Worm (Caenorhabditis elegans) whole organism, L4 larva: ENCODE measurements around the gene C03B1.4.

ENCODE experiments used
- F10B5.3 ChIP-seq: sonication (generic microtip); optimal IDR thresholded peaks from 2 replicates; lab custom pipeline; 2016; ENCODE audit warnings: mild to moderate bottlenecking, missing genetic modification characterization, missing compliant biosample characterization
- F44E2.7 ChIP-seq: fragments of 200-800 bp; sonication (Bioruptor generic); IDR thresholded peaks from 2 replicates; pipeline ENCODE4 v2.1.2; 2022; ENCODE audit warnings: missing genetic modification characterization, missing compliant biosample characterization
- R02D3.7 ChIP-seq: fragments of 150-350 bp; sonication (generic microtip); optimal IDR thresholded peaks from 3 replicates; lab custom pipeline; 2014; ENCODE audit warnings: missing biosample characterization, missing genetic modification characterization
- T20F7.1 ChIP-seq: fragments of 200-800 bp; sonication (Bioruptor generic); optimal IDR thresholded peaks from 2 replicates; lab custom pipeline; 2018; ENCODE audit warnings: mild to moderate bottlenecking, missing genetic modification characterization, missing compliant biosample characterization
- Y48G9A.11 ChIP-seq: fragments of 200-800 bp; sonication (Bioruptor generic); IDR thresholded peaks from 2 replicates; pipeline ENCODE4 v1.3.6; 2022; ENCODE audit warnings: missing genetic modification reagents, missing genetic modification characterization, missing compliant biosample characterization
- ZK546.5 ChIP-seq, 2 experiments: sonication (generic microtip); optimal IDR thresholded peaks; 2 replicates each; lab custom pipeline; 2017; ENCODE audit warnings: missing biosample characterization in 2 of 2, missing genetic modification characterization in 2 of 2
- aha-1 ChIP-seq: fragments of 150-350 bp; peaks from one replicate; lab custom pipeline; 2014; ENCODE audit warnings: missing biosample characterization, missing genetic modification characterization
- ama-1 ChIP-seq: fragments of 150-350 bp; optimal IDR thresholded peaks from 2 replicates; lab custom pipeline; 2014; ENCODE audit warnings: inconsistent platforms, mixed read lengths
- arid-1 ChIP-seq: fragments of 200-800 bp; sonication (Bioruptor generic); conservative IDR thresholded peaks from 2 replicates; pipeline ENCODE4 v1.3.6; 2022; ENCODE audit warnings: missing genetic modification reagents, missing genetic modification characterization, missing compliant biosample characterization
- ceh-20 ChIP-seq: fragments of 200-800 bp; sonication (Bioruptor generic); IDR thresholded peaks from 2 replicates; pipeline ENCODE4 v1.3.6; 2022; ENCODE audit warnings: missing genetic modification reagents, missing genetic modification characterization, missing compliant biosample characterization
- ceh-82 ChIP-seq: sonication (generic microtip); optimal IDR thresholded peaks from 2 replicates; lab custom pipeline; 2017; ENCODE audit warnings: missing biosample characterization, missing genetic modification characterization
- ces-1 ChIP-seq: fragments of 150-350 bp; sonication (generic microtip); optimal IDR thresholded peaks from 4 replicates; lab custom pipeline; 2014; ENCODE audit warnings: missing biosample characterization, missing genetic modification reagents, missing genetic modification characterization
- cey-2 ChIP-seq: sonication (generic microtip); optimal IDR thresholded peaks from 3 replicates; lab custom pipeline; 2017; ENCODE audit warnings: missing genetic modification characterization, mild to moderate bottlenecking, missing compliant biosample characterization, antibody characterized with exemption, borderline replicate concordance; ENCODE audit not compliant: insufficient read depth
- daf-16 ChIP-seq, 3 experiments: sonication (generic microtip); optimal IDR thresholded peaks; 2 replicates each; lab custom pipeline; 2016 to 2017; ENCODE audit warnings: missing genetic modification characterization in 3 of 3, missing genetic modification reagents in 3 of 3, mild to moderate bottlenecking in 2 of 3, missing compliant biosample characterization in 2 of 3, missing biosample characterization in 1 of 3, moderate library complexity in 1 of 3
- dmd-6 ChIP-seq: fragments of 200-800 bp; sonication (Bioruptor generic); IDR thresholded peaks from 2 replicates; pipeline ENCODE4 v1.3.6; 2022; ENCODE audit warnings: missing genetic modification reagents, missing genetic modification characterization, missing compliant biosample characterization
- dmd-8 ChIP-seq: fragments of 200-800 bp; sonication (Bioruptor generic); IDR thresholded peaks from 2 replicates; pipeline ENCODE4 v1.3.6; 2022; ENCODE audit warnings: missing genetic modification characterization, missing compliant biosample characterization
- egl-27 ChIP-seq: sonication (generic microtip); optimal IDR thresholded peaks from 3 replicates; lab custom pipeline; 2017; ENCODE audit warnings: missing biosample characterization, missing genetic modification reagents, missing genetic modification characterization
- hif-1 ChIP-seq, 2 experiments: sonication (generic microtip); optimal IDR thresholded peaks; 2 replicates each; lab custom pipeline; 2016 to 2017; ENCODE audit warnings: missing compliant biosample characterization in 2 of 2, missing genetic modification characterization in 2 of 2, missing genetic modification reagents in 2 of 2, missing genotype in 2 of 2, mild to moderate bottlenecking in 1 of 2
- hlh-11 ChIP-seq: fragments of 200-800 bp; sonication (Bioruptor generic); optimal IDR thresholded peaks from 2 replicates; lab custom pipeline; 2018; ENCODE audit warnings: mild to moderate bottlenecking, missing genetic modification characterization, missing compliant biosample characterization
- jun-1 ChIP-seq: fragments of 150-350 bp; optimal IDR thresholded peaks from 2 replicates; lab custom pipeline; 2014; ENCODE audit warnings: missing biosample characterization, missing genetic modification reagents, missing genetic modification characterization
- lin-1 ChIP-seq: fragments of 200-800 bp; sonication (Bioruptor generic); IDR thresholded peaks from 2 replicates; pipeline ENCODE4 v1.3.6; 2022; ENCODE audit warnings: missing genetic modification reagents, missing genetic modification characterization, missing compliant biosample characterization
- lsy-2 ChIP-seq, 2 experiments: fragments of 150-350 bp in 1 of 2; sonication (generic microtip) in 1 of 2; optimal IDR thresholded peaks; 2 replicates each; lab custom pipeline; 2014 to 2017; ENCODE audit warnings: missing biosample characterization in 2 of 2, missing genetic modification characterization in 2 of 2
- madf-5 ChIP-seq, 2 experiments: fragments of 200-800 bp; sonication (Bioruptor generic); IDR thresholded peaks; 2 replicates each; pipeline ENCODE4 v1.3.6; 2022; ENCODE audit warnings: missing compliant biosample characterization in 2 of 2, missing genetic modification characterization in 2 of 2
- mdt-29 ChIP-seq: fragments of 200-800 bp; sonication (Bioruptor generic); IDR thresholded peaks from 2 replicates; pipeline ENCODE4 v1.3.6; 2022; ENCODE audit warnings: missing genetic modification reagents, missing genetic modification characterization, missing compliant biosample characterization
- mes-2 ChIP-seq: sonication (generic microtip); optimal IDR thresholded peaks from 2 replicates; lab custom pipeline; 2016; ENCODE audit warnings: missing genotype, mild to moderate bottlenecking, missing genetic modification characterization, missing compliant biosample characterization; ENCODE audit not compliant: poor library complexity, severe bottlenecking
- mxl-2 ChIP-seq: fragments of 200-800 bp; sonication (Bioruptor generic); conservative IDR thresholded peaks from 2 replicates; pipeline ENCODE4 v1.3.6; 2022; ENCODE audit warnings: missing genetic modification reagents, missing genetic modification characterization, missing compliant biosample characterization
- nhr-28 ChIP-seq: fragments of 150-350 bp; optimal IDR thresholded peaks from 2 replicates; lab custom pipeline; 2014; ENCODE audit warnings: missing biosample characterization, missing genetic modification characterization
- nhr-48 ChIP-seq: sonication (generic microtip); optimal IDR thresholded peaks from 2 replicates; lab custom pipeline; 2016; ENCODE audit warnings: mild to moderate bottlenecking, missing genetic modification characterization, missing compliant biosample characterization
- nhr-6 ChIP-seq: fragments of 150-350 bp; optimal IDR thresholded peaks from 2 replicates; lab custom pipeline; 2014; ENCODE audit warnings: missing biosample characterization, missing genetic modification characterization
- nhr-76 ChIP-seq: fragments of 150-350 bp; optimal IDR thresholded peaks from 2 replicates; lab custom pipeline; 2014; ENCODE audit warnings: missing biosample characterization, missing genetic modification characterization
- nhr-77 ChIP-seq: fragments of 150-350 bp; optimal IDR thresholded peaks from 2 replicates; lab custom pipeline; 2014; ENCODE audit warnings: missing biosample characterization, missing genetic modification characterization
- pha-4 ChIP-seq, 2 experiments: fragments of 150-350 bp in 1 of 2; fragments of 200-800 bp in 1 of 2; sonication (Bioruptor generic) in 1 of 2; IDR thresholded peaks in 1 of 2; optimal IDR thresholded peaks in 1 of 2; 2 replicates each; pipeline versions ENCODE4 v1.3.6 to Lab custom; 2014 to 2022; ENCODE audit warnings: missing genetic modification characterization in 2 of 2, missing genetic modification reagents in 2 of 2, missing biosample characterization in 1 of 2, missing compliant biosample characterization in 1 of 2
- rbr-2 ChIP-seq: sonication (generic microtip); optimal IDR thresholded peaks from 2 replicates; lab custom pipeline; 2016; ENCODE audit warnings: missing genotype, missing genetic modification characterization, missing compliant biosample characterization
- set-16 ChIP-seq: fragments of 200-800 bp; sonication (Bioruptor generic); IDR thresholded peaks from 2 replicates; pipeline ENCODE4 v1.3.6; 2022; ENCODE audit warnings: missing genetic modification reagents, missing genetic modification characterization, missing compliant biosample characterization
- skn-1 ChIP-seq: fragments of 150-350 bp; optimal IDR thresholded peaks from 2 replicates; lab custom pipeline; 2014; ENCODE audit warnings: missing biosample characterization, missing genetic modification characterization
- unc-39 ChIP-seq: sonication (generic microtip); optimal IDR thresholded peaks from 2 replicates; lab custom pipeline; 2017; ENCODE audit warnings: missing biosample characterization, missing genetic modification characterization
- zag-1 ChIP-seq: fragments of 150-350 bp; optimal IDR thresholded peaks from 2 replicates; lab custom pipeline; 2014; ENCODE audit warnings: missing biosample characterization, missing genetic modification characterization
- zfp-3 ChIP-seq: fragments of 200-800 bp; sonication (Bioruptor generic); conservative IDR thresholded peaks from 2 replicates; pipeline ENCODE4 v1.3.6; 2022; ENCODE audit warnings: missing genetic modification reagents, missing genetic modification characterization, missing compliant biosample characterization
- zip-2 ChIP-seq: fragments of 150-350 bp; optimal IDR thresholded peaks from 2 replicates; lab custom pipeline; 2014; ENCODE audit warnings: missing biosample characterization, missing genetic modification characterization
- ztf-7 ChIP-seq: fragments of 150-350 bp; optimal IDR thresholded peaks from 2 replicates; lab custom pipeline; 2014; ENCODE audit warnings: missing biosample characterization, missing genetic modification characterization

Gene C03B1.4

DNA sequence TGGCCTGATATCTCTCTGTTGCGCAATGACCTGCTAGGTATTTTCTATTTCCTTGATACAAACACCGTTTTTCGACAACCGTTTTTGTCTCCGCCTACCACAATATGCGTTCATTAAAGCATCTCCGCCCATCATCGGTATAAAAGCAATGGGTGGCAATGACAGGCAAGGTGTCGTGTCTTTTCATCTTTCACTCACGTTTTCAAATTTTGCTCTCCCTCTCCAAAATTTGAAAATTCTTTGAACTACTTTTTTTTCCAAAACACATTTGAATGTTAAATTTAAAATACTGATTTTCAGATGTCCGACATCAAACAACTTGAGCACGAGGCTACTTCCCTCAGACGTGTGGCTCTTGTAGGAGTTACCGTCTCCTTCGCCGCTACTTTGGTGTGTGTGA, 35.4 kb upstream of the C03B1.4 start, which contains the start of gene col-169:
col-169 (plus strand) TSS at position 301 of the 400 bp plus-strand sequence.
- TF ChIP-seq F44E2.7 (GFP tag; lab: Robert Waterston, UW) = no peak
- peak; percentile 84 for TF ChIP-seq aha-1 (tag; lab: Kevin White, UChicago)

- TF ChIP-seq set-16 (GFP tag; lab: Robert Waterston, UW) = peak; percentile 96
- TF ChIP-seq, all 104 proteins: peak for 1; not testable (repeated sequence) for 103
These were observed 34.7 kb upstream of the C03B1.4 start for ce11 chrX:6329542-6330029.

DNA sequence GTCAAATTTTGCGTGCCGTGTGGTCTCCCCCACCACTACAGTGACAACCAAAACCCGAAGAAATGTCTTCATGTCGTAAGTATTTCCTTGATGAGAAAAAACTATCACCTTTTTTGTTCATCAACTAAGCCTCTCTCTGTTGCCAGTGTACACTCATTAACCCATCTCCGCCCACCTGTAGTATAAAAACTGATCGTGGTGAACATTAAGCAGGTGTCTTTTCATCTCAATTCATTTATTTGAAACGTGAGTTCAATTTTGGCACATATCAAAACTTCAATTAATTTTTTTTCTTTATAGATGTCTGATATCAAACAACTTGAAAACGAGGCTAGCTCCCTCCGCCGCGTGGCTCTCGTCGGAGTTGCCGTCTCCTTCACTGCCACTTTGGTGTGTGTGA, 32.9 kb upstream of the C03B1.4 start, which contains the start of gene col-170:
col-170 (plus strand) TSS at position 301 of the 400 bp plus-strand sequence.
- no peak for TF ChIP-seq cey-2 (tag; lab: Kevin White, UChicago)
- TF ChIP-seq nhr-28 (tag; lab: Kevin White, UChicago) = peak; percentile 45
- peak; percentile 81 for TF ChIP-seq aha-1 (tag; lab: Kevin White, UChicago)

ce11 chrX:6333998-6334397, 30.3 kb upstream of the C03B1.4 start, which contains the start of gene col-171:
TSS of gene col-171 (plus strand) at chrX:6334298.
- TF ChIP-seq lsy-2 (tag; optimal IDR thresholded peaks at IDR 0.05; lab: Kevin White, UChicago) = no peak
- TF ChIP-seq unc-39 (tag; lab: Kevin White, UChicago) = no peak
- no peak for TF ChIP-seq zfp-3 (GFP tag; lab: Robert Waterston, UW)
- no peak for TF ChIP-seq egl-27 (tag; lab: Kevin White, UChicago)
- no peak for TF ChIP-seq R02D3.7 (tag; lab: Kevin White, UChicago)
- no peak for TF ChIP-seq lin-1
- TF ChIP-seq nhr-76 (tag; lab: Kevin White, UChicago) = no peak
- TF ChIP-seq nhr-48 (tag; lab: Kevin White, UChicago) = no peak
- no peak for TF ChIP-seq mes-2
- no peak for TF ChIP-seq mdt-29 (GFP tag; lab: Robert Waterston, UW)
- TF ChIP-seq arid-1 = no peak
- TF ChIP-seq nhr-28 (tag; lab: Kevin White, UChicago) = no peak
- no peak for TF ChIP-seq ZK546.5 (tag; optimal IDR thresholded peaks at IDR 0.05; lab: Kevin White, UChicago)
- no peak for TF ChIP-seq ceh-82 (tag; lab: Kevin White, UChicago)
- no peak for TF ChIP-seq pha-4 (GFP tag; IDR thresholded peaks at IDR 0.05; lab: Robert Waterston, UW)
- TF ChIP-seq pha-4 (tag; optimal IDR thresholded peaks at IDR 0.05; lab: Kevin White, UChicago) = no peak
- no peak for TF ChIP-seq ceh-20 (GFP tag; lab: Robert Waterston, UW)
- TF ChIP-seq ztf-7 = no peak
- no peak for TF ChIP-seq dmd-6 (GFP tag; lab: Robert Waterston, UW)

DNA sequence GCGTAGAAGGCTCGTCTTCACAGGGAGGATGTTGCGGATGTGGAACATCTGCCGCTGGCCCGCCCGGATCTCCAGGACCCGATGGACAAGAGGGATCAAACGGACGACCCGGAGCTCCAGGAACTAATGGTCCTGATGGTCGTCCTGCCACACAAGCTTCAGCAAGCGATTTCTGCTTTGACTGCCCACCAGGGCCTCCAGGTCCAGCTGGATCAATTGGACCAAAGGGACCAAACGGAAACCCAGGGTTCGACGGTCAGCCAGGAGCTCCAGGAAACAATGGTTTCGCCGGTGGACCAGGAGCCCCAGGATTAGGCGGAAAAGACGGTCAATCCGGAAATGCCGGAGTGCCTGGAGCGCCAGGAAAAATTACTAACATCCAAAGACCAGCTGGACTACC, 29.7 kb upstream of the C03B1.4 start:
- TF ChIP-seq mxl-2 (GFP tag; lab: Robert Waterston, UW) (no peak), zip-2 (tag; lab: Kevin White, UChicago) (no peak), F10B5.3 (tag; lab: Kevin White, UChicago) (no peak), ceh-20 (GFP tag; lab: Robert Waterston, UW) (no peak), set-16 (GFP tag; lab: Robert Waterston, UW) (peak; percentile 85)

ce11 chrX:6337338-6337737, 27.0 kb upstream of the C03B1.4 start:
- TF ChIP-seq ama-1 (lab: Kevin White, UChicago) (no peak), F10B5.3 (tag; lab: Kevin White, UChicago) (no peak), madf-5 (GFP tag; IDR thresholded peaks at IDR 0.05; lab: Robert Waterston, UW) (no peak), aha-1 (tag; lab: Kevin White, UChicago) (no peak), daf-16 (GFP tag; optimal IDR thresholded peaks at IDR 0.05; lab: Kevin White, UChicago) (no peak), daf-16 (tag; optimal IDR thresholded peaks at IDR 0.05; lab: Kevin White, UChicago) (peak; percentile 67), nhr-77 (peak; percentile 53), pha-4 (GFP tag; IDR thresholded peaks at IDR 0.05; lab: Robert Waterston, UW) (no peak), pha-4 (tag; optimal IDR thresholded peaks at IDR 0.05; lab: Kevin White, UChicago) (no peak), rbr-2 (no peak), nhr-6 (tag; lab: Kevin White, UChicago) (no peak), skn-1 (tag; lab: Kevin White, UChicago) (no peak), hlh-11 (peak; percentile 4), Y48G9A.11 (no peak), dmd-8 (GFP tag; lab: Robert Waterston, UW) (no peak), T20F7.1 (no peak), jun-1 (tag; lab: Kevin White, UChicago) (no peak), ces-1 (GFP tag; lab: Kevin White, UChicago) (no peak), zag-1 (tag; lab: Kevin White, UChicago) (no peak), hif-1 (tag; optimal IDR thresholded peaks at IDR 0.05; lab: Kevin White, UChicago) (no peak), ceh-82 (tag; lab: Kevin White, UChicago) (no peak)
